Worm (Caenorhabditis elegans): ENCODE measurements around the gene cest-17.

Gene cest-17

DNA sequence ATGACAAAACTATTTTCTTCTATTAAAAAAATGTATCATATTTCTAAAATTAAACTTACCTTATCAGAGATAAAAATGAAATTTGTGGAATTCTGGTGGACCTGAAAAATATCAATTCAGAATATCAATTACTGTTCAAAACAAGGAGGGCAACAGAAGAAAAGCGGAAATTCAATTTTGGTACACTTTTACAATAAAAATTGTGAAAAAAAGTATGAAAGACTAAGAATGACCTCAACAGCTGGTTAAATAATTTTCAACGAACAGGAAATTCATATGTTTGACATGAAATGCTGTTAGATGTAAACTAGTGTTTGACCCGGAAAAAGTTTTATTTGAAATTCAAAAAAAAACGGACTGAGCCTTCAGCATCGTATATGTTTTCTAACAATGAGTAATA is 10.7 kb downstream of the cest-17 start, which contains the start of gene K07C11.7:
Gene K07C11.7 (minus strand): TSS at position 101 of the 400 bp plus-strand sequence.
- TF ChIP-seq ces-1 (GFP tag; optimal IDR thresholded peaks at IDR 0.05) (no peak), pha-4 (tag; optimal IDR thresholded peaks at IDR 0.05) (no peak), ceh-83 (GFP tag; optimal IDR thresholded peaks at IDR 0.05) (no peak), unc-39 (tag; optimal IDR thresholded peaks at IDR 0.05) (no peak)

- TF ChIP-seq drap-1 (GFP tag; optimal IDR thresholded peaks at IDR 0.05), result no peak
- TF ChIP-seq unc-120 (tag; optimal IDR thresholded peaks at IDR 0.05; ENCODE audit: poor library complexity, severe bottlenecking), result no peak
- no peak for TF ChIP-seq lin-13 (tag; optimal IDR thresholded peaks at IDR 0.05)
These were observed 12.0 kb downstream of the cest-17 start for ce11 chrV:8215158-8215557.

- TF ChIP-seq nhr-12 (tag; optimal IDR thresholded peaks at IDR 0.05) (no peak), sem-2 (GFP tag; optimal IDR thresholded peaks at IDR 0.05) (no peak), ceh-43 (GFP tag; optimal IDR thresholded peaks at IDR 0.05) (no peak), ces-1 (GFP tag; optimal IDR thresholded peaks at IDR 0.05) (no peak), nhr-28 (tag; optimal IDR thresholded peaks at IDR 0.05) (no peak), unc-62 (GFP tag; optimal IDR thresholded peaks at IDR 0.05) (no peak), lin-13 (tag; optimal IDR thresholded peaks at IDR 0.05) (no peak), nhr-2 (tag; optimal IDR thresholded peaks at IDR 0.05) (no peak), pha-4 (tag; optimal IDR thresholded peaks at IDR 0.05) (no peak), hlh-1 (tag; optimal IDR thresholded peaks at IDR 0.05) (no peak)
These were observed 14.0 kb downstream of the cest-17 start for ce11 chrV:8217118-8217517.

- TF ChIP-seq mab-5 (tag; optimal IDR thresholded peaks at IDR 0.05), result no peak
- peak; percentile 3 for TF ChIP-seq ces-1 (GFP tag; optimal IDR thresholded peaks at IDR 0.05)
These were observed 14.6 kb downstream of the cest-17 start, which contains the start of gene K07C11.8 for ce11 chrV:8217661-8218265. Gene K07C11.8, minus strand, starts transcription at chrV:8217884.

- TF ChIP-seq mls-2 (tag; optimal IDR thresholded peaks at IDR 0.05), result no peak
- no peak for TF ChIP-seq zip-8 (tag; optimal IDR thresholded peaks at IDR 0.05)
- no peak for TF ChIP-seq bed-3 (GFP tag; optimal IDR thresholded peaks at IDR 0.05)
- TF ChIP-seq flh-1 (GFP tag; optimal IDR thresholded peaks at IDR 0.05), result no peak
- TF ChIP-seq drap-1 (GFP tag; optimal IDR thresholded peaks at IDR 0.05), result no peak
- TF ChIP-seq M03D4.4 (tag; optimal IDR thresholded peaks at IDR 0.05), result no peak
- TF ChIP-seq sptf-1 (tag; optimal IDR thresholded peaks at IDR 0.05), result no peak
- no peak for TF ChIP-seq nhr-76 (tag; optimal IDR thresholded peaks at IDR 0.05)
- no peak for TF ChIP-seq nhr-237 (tag; optimal IDR thresholded peaks at IDR 0.05)
- no peak for TF ChIP-seq ceh-43 (GFP tag; optimal IDR thresholded peaks at IDR 0.05)
- no peak for TF ChIP-seq nhr-28 (tag; optimal IDR thresholded peaks at IDR 0.05)
- no peak for TF ChIP-seq lin-13 (tag; optimal IDR thresholded peaks at IDR 0.05)
- no peak for TF ChIP-seq snpc-4 (tag; optimal IDR thresholded peaks at IDR 0.05)
- TF ChIP-seq cnd-1 (tag; optimal IDR thresholded peaks at IDR 0.05), result no peak
- no peak for TF ChIP-seq ces-1 (GFP tag; optimal IDR thresholded peaks at IDR 0.05)
- TF ChIP-seq ztf-11 (tag; optimal IDR thresholded peaks at IDR 0.05), result no peak
- no peak for TF ChIP-seq unc-39 (tag; optimal IDR thresholded peaks at IDR 0.05)
- TF ChIP-seq tbx-8 (GFP tag; optimal IDR thresholded peaks at IDR 0.05), result no peak
- TF ChIP-seq blmp-1 (tag; optimal IDR thresholded peaks at IDR 0.05), result no peak
- TF ChIP-seq unc-120 (tag; optimal IDR thresholded peaks at IDR 0.05; ENCODE audit: poor library complexity, severe bottlenecking), result no peak
These were observed 16.4 kb downstream of the cest-17 start for ce11 chrV:8219550-8219949.

DNA sequence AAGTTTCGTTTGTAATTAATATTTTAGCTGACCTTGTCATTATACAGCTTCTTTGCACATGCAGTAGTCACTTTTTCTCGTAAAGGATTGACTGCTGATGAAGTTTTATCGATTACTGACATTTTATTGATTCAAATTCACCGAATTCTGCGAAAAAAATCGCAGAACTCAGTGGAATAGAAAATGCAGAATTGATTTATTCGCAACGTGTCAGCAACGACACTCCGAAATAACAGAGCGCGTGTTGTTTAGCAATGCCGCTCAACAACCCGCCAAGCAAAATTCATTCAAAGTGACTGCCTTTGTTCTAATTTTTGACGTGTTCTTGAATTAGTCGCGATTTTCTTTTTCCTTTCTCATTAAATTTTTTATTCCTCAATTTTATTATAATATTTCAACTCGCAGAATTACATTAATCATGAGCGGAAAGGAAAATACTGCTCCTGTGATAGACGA is 18.0 kb downstream of the cest-17 start, which contains the start of the genes cogc-6 and air-1:
Gene cogc-6 (minus strand): TSS at position 234 of the 456 bp plus-strand sequence.
Gene air-1 (plus strand): TSS at position 406 of the 456 bp plus-strand sequence.
- TF ChIP-seq mep-1 (tag; optimal IDR thresholded peaks at IDR 0.05) (peak; percentile 8), ztf-11 (tag; optimal IDR thresholded peaks at IDR 0.05) (no peak), mab-5 (tag; optimal IDR thresholded peaks at IDR 0.05) (no peak), drap-1 (GFP tag; optimal IDR thresholded peaks at IDR 0.05) (no peak), pha-4 (tag; optimal IDR thresholded peaks at IDR 0.05) (peak; percentile 35), lsy-2 (tag; optimal IDR thresholded peaks at IDR 0.05) (no peak), sem-2 (GFP tag; optimal IDR thresholded peaks at IDR 0.05) (no peak), nhr-76 (tag; optimal IDR thresholded peaks at IDR 0.05) (no peak)
